Fruit fly (Drosophila melanogaster): Measurements from ENCODE around the gene bowl.

Gene bowl

dm6 chr2L:3775767-3776351 lies 4.4 kb downstream of the bowl start (continued):
- peak in 1 of 2 experiments; percentile 40 for TF ChIP-seq Hr51 (GFP tag; optimal IDR thresholded peaks at IDR 0.05)
- TF ChIP-seq CG11695 (GFP tag; IDR thresholded peaks at IDR 0.05): 0 out of 3 replicates have a peak, but pooled peaks have one; percentile 13
- TF ChIP-seq hbn (GFP tag; IDR thresholded peaks at IDR 0.05; ENCODE audit: partially characterized antibody): no peak
- no peak for TF ChIP-seq br (optimal IDR thresholded peaks at IDR 0.05)
- TF ChIP-seq dmrt99B (tag; optimal IDR thresholded peaks at IDR 0.05): peak; percentile 53
- no peak for TF ChIP-seq bab2 (GFP tag; optimal IDR thresholded peaks at IDR 0.05)
- TF ChIP-seq Chrac-16 (GFP tag; optimal IDR thresholded peaks at IDR 0.05): peak; percentile 54
- TF ChIP-seq CG4617 (GFP tag; optimal IDR thresholded peaks at IDR 0.05; ENCODE audit: borderline replicate concordance): no peak
- TF ChIP-seq NK7.1 (GFP tag; optimal IDR thresholded peaks at IDR 0.05): no peak
- TF ChIP-seq CG9876 (GFP tag; optimal IDR thresholded peaks at IDR 0.05): no peak
- TF ChIP-seq CG17802 (tag; optimal IDR thresholded peaks at IDR 0.05): no peak
- no peak for TF ChIP-seq CG2199 (GFP tag; IDR thresholded peaks at IDR 0.05)
- TF ChIP-seq CG3065 (GFP tag; optimal IDR thresholded peaks at IDR 0.05): no peak
- peak; percentile 41 for TF ChIP-seq CG8924 (tag; optimal IDR thresholded peaks at IDR 0.05)
- peak; percentile 62 for TF ChIP-seq CG12391 (tag; optimal IDR thresholded peaks at IDR 0.05)
- TF ChIP-seq pan (optimal IDR thresholded peaks at IDR 0.05): peak in 1 of 2 experiments; percentile 76
- TF ChIP-seq pan (GFP tag; optimal IDR thresholded peaks at IDR 0.05 in 1 of 2, IDR thresholded peaks at IDR 0.05 in 1 of 2): peak in 1 of 2 experiments; percentile 33
- TF ChIP-seq org-1 (GFP tag; optimal IDR thresholded peaks at IDR 0.05): peak; percentile 68
- no peak for TF ChIP-seq YL-1 (GFP tag; optimal IDR thresholded peaks at IDR 0.05)
- 0 out of 3 replicates have a peak, but pooled peaks have one; percentile 15 for TF ChIP-seq Opbp (GFP tag; IDR thresholded peaks at IDR 0.05; ENCODE audit: partially characterized antibody)
- TF ChIP-seq stc (GFP tag; IDR thresholded peaks at IDR 0.05): peak; percentile 41; the same call in 1 of the 2 replicates

- TF ChIP-seq pfk (GFP tag; optimal IDR thresholded peaks at IDR 0.05) (no peak), CG17361 (GFP tag; IDR thresholded peaks at IDR 0.05) (peak; percentile 90), croc (GFP tag; conservative IDR thresholded peaks at IDR 0.05) (peak; percentile 80), bab2 (GFP tag; optimal IDR thresholded peaks at IDR 0.05) (no peak), CG8765 (GFP tag; IDR thresholded peaks at IDR 0.05) (peak; percentile 58; the same call in 1 of the 2 replicates), CG12104 (GFP tag; optimal IDR thresholded peaks at IDR 0.05) (peak; percentile 79), slou (GFP tag; optimal IDR thresholded peaks at IDR 0.05) (no peak), CG8478 (optimal IDR thresholded peaks at IDR 0.05) (no peak), CG1233 (GFP tag; optimal IDR thresholded peaks at IDR 0.05) (peak; percentile 82), Lhr (GFP tag; optimal IDR thresholded peaks at IDR 0.05) (peak; percentile 57), trem (tag; optimal IDR thresholded peaks at IDR 0.05) (peak; percentile 93), Hmr (GFP tag; optimal IDR thresholded peaks at IDR 0.05) (peak; percentile 82), kay (GFP tag; optimal IDR thresholded peaks at IDR 0.05) (no peak), eve (GFP tag; optimal IDR thresholded peaks at IDR 0.05) (peak in 1 of 2 experiments; percentile 78), CG5245 (GFP tag; optimal IDR thresholded peaks at IDR 0.05) (peak; percentile 58), sens (GFP tag) (peak; percentile 78), D (optimal IDR thresholded peaks at IDR 0.05) (no peak), D (GFP tag; optimal IDR thresholded peaks at IDR 0.05) (peak; percentile 74), CG4730 (GFP tag; IDR thresholded peaks at IDR 0.05) (peak; percentile 74), pho (GFP tag; optimal IDR thresholded peaks at IDR 0.05) (no peak), slbo (GFP tag; IDR thresholded peaks at IDR 0.05) (peak; percentile 84), zf30C (GFP tag; optimal IDR thresholded peaks at IDR 0.05) (peak; percentile 96), fd64A (GFP tag; optimal IDR thresholded peaks at IDR 0.05) (no peak), CG12236 (GFP tag; optimal IDR thresholded peaks at IDR 0.05) (no peak), Doc2 (GFP tag; IDR thresholded peaks at IDR 0.05) (no peak), Aef1 (GFP tag; IDR thresholded peaks at IDR 0.05) (peak; percentile 74), CG10267 (tag; optimal IDR thresholded peaks at IDR 0.05) (peak; percentile 89), Hmx (GFP tag; optimal IDR thresholded peaks at IDR 0.05) (no peak), gfzf (GFP tag; optimal IDR thresholded peaks at IDR 0.05) (no peak), CG9817 (tag; optimal IDR thresholded peaks at IDR 0.05) (peak; percentile 62), CG13424 (tag; optimal IDR thresholded peaks at IDR 0.05) (peak; percentile 93)
Observed at dm6 chr2L:3776614-3777196, 5.2 kb downstream of the bowl start.

All from whole organism, embryonic.